Fruit fly (Drosophila melanogaster): Measurements from ENCODE around the gene CG32984.

DNA sequence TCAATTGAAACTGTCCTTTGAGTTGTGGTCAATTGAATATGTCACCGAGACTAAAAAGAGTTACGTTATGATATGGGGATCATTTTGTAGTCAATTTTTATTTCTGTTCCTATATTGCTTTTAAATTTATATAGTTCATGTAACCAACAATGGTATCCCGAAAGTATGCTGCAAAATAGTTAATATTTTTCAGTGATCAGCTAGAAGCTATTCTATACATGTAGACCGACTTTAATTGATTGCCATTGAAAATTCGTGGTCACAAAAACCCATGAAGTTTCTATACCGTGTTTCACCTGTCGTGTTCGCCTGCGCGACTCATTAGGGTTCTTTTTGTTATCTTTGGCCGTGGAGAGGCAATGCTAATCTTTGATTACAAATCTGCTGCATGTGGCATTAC lies 9.7 kb downstream of the CG32984 start:
- TF ChIP-seq CG34406 (GFP tag; optimal IDR thresholded peaks at IDR 0.05), result no peak
- TF ChIP-seq Sox14 (GFP tag; optimal IDR thresholded peaks at IDR 0.05), result no peak
- no peak for TF ChIP-seq esn (GFP tag; optimal IDR thresholded peaks at IDR 0.05)
- no peak for TF ChIP-seq Lpt (GFP tag; optimal IDR thresholded peaks at IDR 0.05)
- TF ChIP-seq CG11902 (GFP tag; optimal IDR thresholded peaks at IDR 0.05), result no peak
- no peak for TF ChIP-seq OdsH (GFP tag; optimal IDR thresholded peaks at IDR 0.05)
- TF ChIP-seq Met (GFP tag; optimal IDR thresholded peaks at IDR 0.05), result no peak
- TF ChIP-seq CG31627 (GFP tag; optimal IDR thresholded peaks at IDR 0.05), result no peak
- no peak for TF ChIP-seq CG6276 (GFP tag; optimal IDR thresholded peaks at IDR 0.05)
- no peak for TF ChIP-seq CG10631 (GFP tag; optimal IDR thresholded peaks at IDR 0.05)
